Worm (Caenorhabditis elegans) whole organism, L2 larva: ENCODE results near the gene F28C1.3.

Experiments
- C34F6.9 ChIP-seq: fragments of 150-350 bp; optimal IDR thresholded peaks from 2 replicates; lab custom pipeline; 2014; ENCODE audit warnings: missing biosample characterization, missing genetic modification characterization
- F13H6.1 ChIP-seq: sonication (generic microtip); optimal IDR thresholded peaks from 2 replicates; lab custom pipeline; 2016; ENCODE audit warnings: missing genetic modification characterization, missing compliant biosample characterization
- R02D3.7 ChIP-seq: fragments of 150-350 bp; optimal IDR thresholded peaks from 2 replicates; lab custom pipeline; 2014; ENCODE audit warnings: missing biosample characterization, missing genetic modification characterization
- ZK546.5 ChIP-seq: sonication (generic microtip); optimal IDR thresholded peaks from 2 replicates; lab custom pipeline; 2017; ENCODE audit warnings: missing biosample characterization, missing genetic modification characterization
- alr-1 ChIP-seq: fragments of 150-350 bp; optimal IDR thresholded peaks from 2 replicates; lab custom pipeline; 2014; ENCODE audit warnings: missing biosample characterization, missing genetic modification characterization
- ama-1 ChIP-seq: fragments of 150-350 bp; optimal IDR thresholded peaks from 2 replicates; lab custom pipeline; 2018; ENCODE audit warnings: inconsistent platforms
- blmp-1 ChIP-seq: sonication (generic microtip); optimal IDR thresholded peaks from 2 replicates; lab custom pipeline; 2017; ENCODE audit warnings: missing genetic modification characterization, mild to moderate bottlenecking, missing compliant biosample characterization, antibody characterized with exemption, moderate library complexity; ENCODE audit not compliant: insufficient read depth
- ceh-82 ChIP-seq: fragments of 150-350 bp; optimal IDR thresholded peaks from 2 replicates; lab custom pipeline; 2014; ENCODE audit warnings: missing biosample characterization, missing genetic modification characterization
- crh-2 ChIP-seq: sonication (generic microtip); optimal IDR thresholded peaks from 2 replicates; lab custom pipeline; 2017; ENCODE audit warnings: missing biosample characterization, missing genetic modification characterization
- egl-27 ChIP-seq: sonication (generic microtip); optimal IDR thresholded peaks from 3 replicates; lab custom pipeline; 2017; ENCODE audit warnings: missing biosample characterization, missing genetic modification reagents, missing genetic modification characterization
- elt-1 ChIP-seq: fragments of 150-350 bp; optimal IDR thresholded peaks from 2 replicates; lab custom pipeline; 2014; ENCODE audit warnings: missing biosample characterization, missing genetic modification characterization
- elt-3 ChIP-seq: sonication (generic microtip); optimal IDR thresholded peaks from 2 replicates; lab custom pipeline; 2017; ENCODE audit warnings: missing biosample characterization, missing genetic modification characterization
- fos-1 ChIP-seq: fragments of 150-350 bp; optimal IDR thresholded peaks from 2 replicates; lab custom pipeline; 2014; ENCODE audit warnings: missing biosample characterization, missing genetic modification characterization
- gmeb-1 ChIP-seq: fragments of 150-350 bp; optimal IDR thresholded peaks from 2 replicates; lab custom pipeline; 2014; ENCODE audit warnings: missing biosample characterization, missing genetic modification characterization
- lin-11 ChIP-seq: fragments of 150-350 bp; sonication (generic microtip); optimal IDR thresholded peaks from 2 replicates; lab custom pipeline; 2014; ENCODE audit warnings: missing biosample characterization, missing genetic modification characterization, inconsistent platforms, mixed read lengths
- lin-13 ChIP-seq: fragments of 150-350 bp; optimal IDR thresholded peaks from 2 replicates; lab custom pipeline; 2014; ENCODE audit warnings: missing biosample characterization, missing genetic modification reagents, missing genetic modification characterization
- lin-39 ChIP-seq: fragments of 150-350 bp; optimal IDR thresholded peaks from 2 replicates; lab custom pipeline; 2014; ENCODE audit warnings: missing biosample characterization, missing genetic modification reagents, missing genetic modification characterization
- lsy-2 ChIP-seq, 2 experiments: fragments of 150-350 bp in 1 of 2; sonication (generic microtip) in 1 of 2; optimal IDR thresholded peaks; 2 replicates each; lab custom pipeline; 2014 to 2017; ENCODE audit warnings: missing biosample characterization in 2 of 2, missing genetic modification characterization in 2 of 2
- mab-5 ChIP-seq: fragments of 150-350 bp; optimal IDR thresholded peaks from 2 replicates; lab custom pipeline; 2014; ENCODE audit warnings: missing biosample characterization, missing genetic modification characterization
- mdl-1 ChIP-seq, 2 experiments: fragments of 150-350 bp in 1 of 2; sonication (generic microtip) in 1 of 2; optimal IDR thresholded peaks; 2 replicates each; lab custom pipeline; 2017; ENCODE audit warnings: missing biosample characterization in 2 of 2, missing genetic modification characterization in 2 of 2
- nhr-10 ChIP-seq: sonication (generic microtip); optimal IDR thresholded peaks from 2 replicates; lab custom pipeline; 2017; ENCODE audit warnings: missing biosample characterization, missing genetic modification characterization
- nhr-11 ChIP-seq: fragments of 150-350 bp; optimal IDR thresholded peaks from 2 replicates; lab custom pipeline; 2014; ENCODE audit warnings: missing biosample characterization, missing genetic modification characterization
- nhr-12 ChIP-seq: fragments of 150-350 bp; optimal IDR thresholded peaks from 2 replicates; lab custom pipeline; 2014; ENCODE audit warnings: missing biosample characterization, missing genetic modification characterization
- nhr-129 ChIP-seq: fragments of 150-350 bp; optimal IDR thresholded peaks from 2 replicates; lab custom pipeline; 2014; ENCODE audit warnings: missing biosample characterization, missing genetic modification characterization
- nhr-21 ChIP-seq: fragments of 150-350 bp; optimal IDR thresholded peaks from 2 replicates; lab custom pipeline; 2014; ENCODE audit warnings: missing biosample characterization, missing genetic modification characterization
- nhr-237 ChIP-seq: fragments of 150-350 bp; optimal IDR thresholded peaks from 2 replicates; lab custom pipeline; 2014; ENCODE audit warnings: missing biosample characterization, missing genetic modification characterization
- nhr-25 ChIP-seq: fragments of 150-350 bp; sonication (generic microtip); optimal IDR thresholded peaks from 3 replicates; lab custom pipeline; 2014; ENCODE audit warnings: missing biosample characterization, missing genetic modification characterization
- nhr-6 ChIP-seq: fragments of 150-350 bp; optimal IDR thresholded peaks from 2 replicates; lab custom pipeline; 2014; ENCODE audit warnings: missing biosample characterization, missing genetic modification characterization
- nhr-77 ChIP-seq: fragments of 150-350 bp; optimal IDR thresholded peaks from 2 replicates; lab custom pipeline; 2014; ENCODE audit warnings: missing biosample characterization, missing genetic modification characterization
- peb-1 ChIP-seq: fragments of 150-350 bp; optimal IDR thresholded peaks from 2 replicates; lab custom pipeline; 2014; ENCODE audit warnings: missing biosample characterization, missing genetic modification characterization
- skn-1 ChIP-seq: sonication (generic microtip); optimal IDR thresholded peaks from 2 replicates; lab custom pipeline; 2017; ENCODE audit warnings: missing biosample characterization, missing genetic modification characterization
- sma-3 ChIP-seq: sonication (generic microtip); optimal IDR thresholded peaks from 2 replicates; lab custom pipeline; 2016; ENCODE audit warnings: missing genetic modification reagents, missing genetic modification characterization, missing compliant biosample characterization
- sma-9 ChIP-seq, 2 experiments: fragments of 150-350 bp in 1 of 2; sonication (generic microtip) in 1 of 2; optimal IDR thresholded peaks; 2 replicates each; lab custom pipeline; 2014 to 2016; ENCODE audit warnings: missing genetic modification characterization in 2 of 2, mild to moderate bottlenecking in 1 of 2, missing biosample characterization in 1 of 2, missing compliant biosample characterization in 1 of 2, missing genetic modification reagents in 1 of 2, moderate library complexity in 1 of 2
- snpc-4 ChIP-seq: fragments of 150-350 bp; optimal IDR thresholded peaks from 2 replicates; lab custom pipeline; 2014; ENCODE audit warnings: missing biosample characterization, missing genetic modification characterization
- unc-39 ChIP-seq: fragments of 150-350 bp; optimal IDR thresholded peaks from 2 replicates; lab custom pipeline; 2014; ENCODE audit warnings: missing biosample characterization, missing genetic modification characterization
- unc-62 ChIP-seq: fragments of 150-350 bp; optimal IDR thresholded peaks from 2 replicates; lab custom pipeline; 2014; ENCODE audit warnings: missing biosample characterization, missing genetic modification reagents, missing genetic modification characterization
- zag-1 ChIP-seq: fragments of 150-350 bp; optimal IDR thresholded peaks from 2 replicates; lab custom pipeline; 2014; ENCODE audit warnings: missing biosample characterization, missing genetic modification characterization
- ztf-1 ChIP-seq: fragments of 200-800 bp; sonication (Bioruptor generic); conservative IDR thresholded peaks from 2 replicates; pipeline ENCODE4 v1.3.6; 2022; ENCODE audit warnings: missing genetic modification characterization, missing compliant biosample characterization

F28C1.3 gene

DNA sequence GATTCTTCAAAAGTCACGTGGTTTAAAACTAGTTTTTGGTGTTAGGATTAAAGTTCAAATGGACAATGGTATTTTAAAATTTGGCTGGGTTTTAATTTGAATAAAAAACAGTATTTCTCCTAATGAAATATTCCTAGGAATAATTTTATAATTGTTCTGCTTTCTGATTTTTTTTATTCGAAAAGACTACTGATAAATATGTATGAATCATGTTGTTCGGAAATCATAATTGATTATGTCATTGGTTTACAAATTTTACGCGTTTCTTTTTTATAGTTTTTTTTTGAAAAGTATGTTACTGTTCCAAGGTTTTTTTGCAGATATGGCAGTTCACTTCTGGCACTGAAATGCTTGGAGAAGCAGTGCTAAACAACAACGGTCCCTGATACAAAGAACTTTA lies at the start of gene F28C1.3:
Gene F28C1.3 (plus strand): TSS at position 301 of the 400 bp plus-strand sequence.
- TF ChIP-seq F13H6.1 (tag; lab: Kevin White, UChicago) (no peak), nhr-77 (tag; lab: Kevin White, UChicago) (no peak), nhr-11 (no peak), lin-11 (tag; lab: Kevin White, UChicago) (no peak), nhr-129 (tag; lab: Kevin White, UChicago) (no peak), nhr-10 (no peak), gmeb-1 (no peak), R02D3.7 (tag; lab: Kevin White, UChicago) (no peak), unc-39 (tag; lab: Kevin White, UChicago) (no peak), unc-62 (GFP tag; lab: Kevin White, UChicago) (no peak)

DNA sequence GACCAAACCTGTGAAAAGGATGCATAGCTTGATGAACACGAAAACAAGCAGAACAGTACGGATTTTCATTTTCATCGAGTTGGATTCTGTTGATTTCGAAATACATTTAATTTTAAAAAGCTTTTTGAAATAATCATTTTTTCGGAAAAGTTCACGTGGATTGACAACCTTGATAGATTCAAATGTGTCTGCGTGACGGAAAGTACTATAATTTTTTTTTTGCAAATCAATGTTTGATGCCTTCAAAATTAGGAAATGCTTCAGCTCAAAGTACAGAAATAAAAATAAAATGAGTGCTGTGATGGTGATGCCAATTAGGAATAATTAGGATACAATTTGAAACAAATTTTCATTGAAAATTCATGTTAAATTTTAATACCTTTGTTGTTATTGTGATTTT lies 47.6 kb upstream of the F28C1.3 start, which contains the start of gene C54D10.4:
Gene C54D10.4 (minus strand): TSS at position 101 of the 400 bp plus-strand sequence.
- TF ChIP-seq elt-3 (tag; lab: Kevin White, UChicago) (no peak), elt-1 (tag; lab: Kevin White, UChicago) (no peak), ztf-1 (GFP tag; lab: Robert Waterston, UW) (no peak), nhr-12 (tag; lab: Kevin White, UChicago) (no peak), unc-39 (tag; lab: Kevin White, UChicago) (no peak), nhr-25 (tag; lab: Kevin White, UChicago) (no peak), lsy-2 (tag; optimal IDR thresholded peaks at IDR 0.05; lab: Kevin White, UChicago) (no peak), sma-9 (GFP tag; optimal IDR thresholded peaks at IDR 0.05; lab: Kevin White, UChicago) (no peak), sma-9 (tag; optimal IDR thresholded peaks at IDR 0.05; lab: Kevin White, UChicago) (no peak), gmeb-1 (no peak), C34F6.9 (no peak), crh-2 (tag; lab: Kevin White, UChicago) (no peak), fos-1 (tag; lab: Kevin White, UChicago) (no peak), nhr-6 (tag; lab: Kevin White, UChicago) (no peak), lin-13 (GFP tag; lab: Kevin White, UChicago) (no peak), egl-27 (no peak)

DNA sequence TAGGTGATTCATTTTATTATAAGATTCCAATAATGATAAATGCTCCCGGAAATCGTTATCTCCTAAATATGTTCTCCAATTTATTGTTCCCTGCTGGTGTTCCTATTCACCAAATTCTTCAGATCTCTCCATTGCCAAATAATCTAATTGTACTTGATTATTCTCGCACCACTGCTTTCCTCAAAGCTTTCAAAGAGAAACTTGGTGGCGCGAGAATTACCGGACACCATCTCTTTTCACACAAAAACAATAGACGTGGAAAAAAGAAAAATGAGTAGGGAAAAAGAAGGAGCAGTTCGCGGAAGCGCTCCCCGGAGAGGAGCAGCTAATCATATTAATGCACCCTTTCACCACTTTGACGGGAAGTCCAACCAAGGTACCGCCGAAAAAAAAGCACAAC lies 47.1 kb upstream of the F28C1.3 start:
- TF ChIP-seq blmp-1 (tag; lab: Kevin White, UChicago) (no peak), mab-5 (tag; lab: Kevin White, UChicago) (no peak), skn-1 (tag; lab: Kevin White, UChicago) (no peak), mdl-1 (tag; optimal IDR thresholded peaks at IDR 0.05; lab: Kevin White, UChicago) (no peak), sma-3 (GFP tag; lab: Kevin White, UChicago) (no peak), lin-13 (GFP tag; lab: Kevin White, UChicago) (no peak)

DNA sequence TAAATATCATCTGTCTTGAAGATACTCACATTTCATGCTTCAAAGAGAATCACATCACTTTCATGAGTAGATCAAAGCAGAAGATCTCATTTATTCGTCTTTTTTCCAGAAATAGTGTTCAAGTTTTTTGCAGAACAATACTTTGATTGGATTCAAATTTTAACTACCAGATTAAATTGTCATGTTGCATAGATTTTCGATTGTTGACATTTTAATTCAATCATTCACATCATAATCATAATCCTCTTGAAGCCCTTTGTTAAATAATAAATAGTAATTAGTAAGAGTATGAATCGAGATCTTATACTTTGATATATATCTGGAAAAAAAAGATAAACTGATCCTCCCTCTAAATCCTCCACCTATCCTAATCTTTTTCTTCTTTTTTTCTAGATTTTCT lies 40.6 kb upstream of the F28C1.3 start:
- TF ChIP-seq nhr-21 (tag; lab: Kevin White, UChicago) (no peak), elt-1 (tag; lab: Kevin White, UChicago) (no peak), nhr-25 (tag; lab: Kevin White, UChicago) (no peak), sma-9 (GFP tag; optimal IDR thresholded peaks at IDR 0.05; lab: Kevin White, UChicago) (no peak), sma-9 (tag; optimal IDR thresholded peaks at IDR 0.05; lab: Kevin White, UChicago) (no peak), sma-3 (GFP tag; lab: Kevin White, UChicago) (no peak), blmp-1 (tag; lab: Kevin White, UChicago) (no peak), lsy-2 (tag; optimal IDR thresholded peaks at IDR 0.05; lab: Kevin White, UChicago) (no peak), snpc-4 (tag; lab: Kevin White, UChicago) (no peak), mab-5 (tag; lab: Kevin White, UChicago) (no peak), nhr-11 (no peak)

- TF ChIP-seq ceh-82 (tag; lab: Kevin White, UChicago) (no peak), nhr-237 (tag; lab: Kevin White, UChicago) (no peak), lin-39 (no peak), ztf-1 (GFP tag; lab: Robert Waterston, UW) (no peak), sma-9 (GFP tag; optimal IDR thresholded peaks at IDR 0.05; lab: Kevin White, UChicago) (no peak), sma-9 (tag; optimal IDR thresholded peaks at IDR 0.05; lab: Kevin White, UChicago) (no peak), nhr-6 (tag; lab: Kevin White, UChicago) (no peak), unc-39 (tag; lab: Kevin White, UChicago) (no peak), ZK546.5 (no peak), F13H6.1 (tag; lab: Kevin White, UChicago) (no peak), zag-1 (no peak), peb-1 (no peak), gmeb-1 (no peak), alr-1 (tag; lab: Kevin White, UChicago) (no peak), lin-13 (GFP tag; lab: Kevin White, UChicago) (no peak), mab-5 (tag; lab: Kevin White, UChicago) (no peak), ama-1 (no peak), mdl-1 (tag; optimal IDR thresholded peaks at IDR 0.05; lab: Kevin White, UChicago) (no peak), nhr-10 (no peak), fos-1 (tag; lab: Kevin White, UChicago) (no peak), nhr-11 (no peak)
These were observed 39.4 kb upstream of the F28C1.3 start, which contains the start of gene C54D10.5 for ce11 chrV:12429039-12429438. Gene C54D10.5 (plus strand): TSS chrV:12429339.
